Worm (Caenorhabditis elegans) whole organism, late embryonic: ENCODE measurements around the gene R11G1.2.

Source experiments
- K02D7.2 ChIP-seq: sonication (generic microtip); optimal IDR thresholded peaks from 2 replicates; lab custom pipeline; 2017; ENCODE audit warnings: mild to moderate bottlenecking, missing genetic modification characterization, missing compliant biosample characterization
- ahr-1 ChIP-seq: sonication (generic microtip); optimal IDR thresholded peaks from 2 replicates; lab custom pipeline; 2016; ENCODE audit warnings: missing genetic modification characterization, missing compliant biosample characterization
- ama-1 ChIP-seq: fragments of 150-350 bp; optimal IDR thresholded peaks from 2 replicates; lab custom pipeline; 2014
- ets-4 ChIP-seq: sonication (generic microtip); optimal IDR thresholded peaks from 2 replicates; lab custom pipeline; 2016; ENCODE audit warnings: missing genetic modification characterization, missing compliant biosample characterization
- fkh-10 ChIP-seq: fragments of 150-350 bp; optimal IDR thresholded peaks from 2 replicates; lab custom pipeline; 2014; ENCODE audit warnings: missing biosample characterization, missing genetic modification reagents, missing genetic modification characterization
- nhr-11 ChIP-seq: fragments of 150-350 bp; optimal IDR thresholded peaks from 2 replicates; lab custom pipeline; 2014; ENCODE audit warnings: missing biosample characterization, missing genetic modification characterization
- syd-9 ChIP-seq: sonication (generic microtip); optimal IDR thresholded peaks from 2 replicates; lab custom pipeline; 2016; ENCODE audit warnings: mild to moderate bottlenecking, missing genetic modification characterization, moderate library complexity, missing compliant biosample characterization
- unc-42 ChIP-seq: sonication (generic microtip); optimal IDR thresholded peaks from 2 replicates; lab custom pipeline; 2016; ENCODE audit warnings: missing genotype, missing genetic modification characterization, missing compliant biosample characterization

DNA sequence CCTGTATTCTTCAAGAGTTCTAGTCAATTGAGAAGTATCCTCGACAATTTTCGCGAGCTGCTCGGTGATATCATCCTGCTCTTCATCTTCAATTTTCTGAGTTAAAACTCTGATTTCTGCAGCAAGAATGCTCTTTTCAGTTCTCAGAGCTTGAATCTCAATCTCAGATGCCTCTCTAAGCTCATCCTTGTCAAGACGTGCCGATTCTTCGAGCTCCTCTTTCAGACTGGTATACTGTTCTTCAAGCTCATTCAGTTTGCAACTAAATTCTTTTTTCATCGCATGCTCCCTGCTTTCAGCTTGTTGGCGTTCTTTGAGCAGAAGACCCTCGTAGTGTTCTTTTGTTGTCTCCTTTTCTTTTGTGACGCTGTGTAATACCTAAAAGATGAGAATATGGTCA, 36.0 kb downstream of the R11G1.2 start:
- TF ChIP-seq fkh-10: no peak
- no peak for TF ChIP-seq ahr-1 (tag; lab: Kevin White, UChicago)
- TF ChIP-seq K02D7.2: no peak
- no peak for TF ChIP-seq ama-1 (lab: Kevin White, UChicago)
- no peak for TF ChIP-seq nhr-11 (tag; lab: Kevin White, UChicago)
- no peak for TF ChIP-seq ets-4 (tag; lab: Kevin White, UChicago)
- TF ChIP-seq unc-42 (tag; lab: Kevin White, UChicago): no peak
- TF ChIP-seq syd-9 (tag; lab: Kevin White, UChicago): no peak
